Worm (Caenorhabditis elegans): Measurements from ENCODE around the gene C11G6.2.

DNA sequence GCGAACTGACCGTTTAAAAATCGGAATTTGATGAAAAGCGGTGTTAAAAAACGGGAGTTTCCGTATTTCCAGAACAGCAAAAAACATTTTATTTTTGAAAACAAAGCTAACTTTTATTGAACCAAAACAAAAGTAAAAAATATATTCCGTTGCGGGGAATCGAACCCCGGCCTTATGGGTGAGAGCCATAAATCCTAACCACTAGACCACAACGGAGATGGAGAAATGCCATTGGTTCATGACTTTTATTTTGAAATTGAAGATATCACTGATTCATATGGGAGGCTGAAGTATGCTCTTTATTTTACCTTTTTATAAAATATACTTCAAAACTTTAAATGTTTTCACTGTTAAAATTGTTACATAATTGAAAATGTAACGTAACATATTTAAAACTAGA, 43.3 kb upstream of the C11G6.2 start:
- TF ChIP-seq K12H6.12 (tag; optimal IDR thresholded peaks at IDR 0.05), result no peak
- no peak for TF ChIP-seq nfya-2 (GFP tag; IDR thresholded peaks at IDR 0.05)
- peak; percentile 55 for TF ChIP-seq rpc-1 (optimal IDR thresholded peaks at IDR 0.05)
- peak; percentile 74 for TF ChIP-seq rpc-1 (tag; optimal IDR thresholded peaks at IDR 0.05)
- TF ChIP-seq ztf-26 (tag; optimal IDR thresholded peaks at IDR 0.05), result no peak
- TF ChIP-seq lin-35 (GFP tag; optimal IDR thresholded peaks at IDR 0.05), result no peak
- no peak for TF ChIP-seq cebp-1 (GFP tag; IDR thresholded peaks at IDR 0.05)
- no peak for TF ChIP-seq cebp-1 (tag; optimal IDR thresholded peaks at IDR 0.05)
- no peak for TF ChIP-seq mel-28 (tag; optimal IDR thresholded peaks at IDR 0.05; ENCODE audit: borderline replicate concordance)
- no peak for TF ChIP-seq snpc-1.3 (tag; optimal IDR thresholded peaks at IDR 0.05; ENCODE audit: insufficient read depth)
- TF ChIP-seq D2030.7 (GFP tag; IDR thresholded peaks at IDR 0.05), result no peak; the same call in 1 of the 2 replicates
- no peak for TF ChIP-seq F57C9.4 (tag; optimal IDR thresholded peaks at IDR 0.05)

All from whole organism, young adult.